Fruit fly (Drosophila melanogaster): Measurements from ENCODE around the gene capt.

dm6 chr2L:1201396-1201837, 43.4 kb upstream of the capt start:
- TF ChIP-seq pan (optimal IDR thresholded peaks at IDR 0.05) = no peak
- TF ChIP-seq brk (GFP tag; optimal IDR thresholded peaks at IDR 0.05) = no peak
- peak; percentile 27 for TF ChIP-seq fru (GFP tag; optimal IDR thresholded peaks at IDR 0.05)
- TF ChIP-seq h (GFP tag; optimal IDR thresholded peaks at IDR 0.05) = no peak
- no peak for TF ChIP-seq ey (GFP tag; optimal IDR thresholded peaks at IDR 0.05)
- no peak for TF ChIP-seq GATAd (GFP tag; optimal IDR thresholded peaks at IDR 0.05)
- TF ChIP-seq dmrt93B (GFP tag; optimal IDR thresholded peaks at IDR 0.05) = no peak
- TF ChIP-seq CG9705 (GFP tag; optimal IDR thresholded peaks at IDR 0.05) = no peak
- no peak for TF ChIP-seq lola (GFP tag; optimal IDR thresholded peaks at IDR 0.05)
- no peak for TF ChIP-seq Dfd (GFP tag; optimal IDR thresholded peaks at IDR 0.05)
